Fruit fly (Drosophila melanogaster): ENCODE data around the gene YL-1.

YL-1 gene

dm6 chr2L:10989162-10989561, 18.9 kb downstream of the YL-1 start, which contains the start of gene TTLL4A (continued):
- TF ChIP-seq ham (GFP tag; IDR thresholded peaks at IDR 0.05) (no peak), ash1 (GFP tag; optimal IDR thresholded peaks at IDR 0.05) (no peak)

dm6 chr2L:11001376-11002122, 31.3 kb downstream of the YL-1 start, which contains the start of the genes aub and lectin-33A:
Gene aub, minus strand, starts transcription at chr2L:11001476.
Gene lectin-33A, plus strand, starts transcription at chr2L:11002072.
- TF ChIP-seq fd64A (GFP tag; optimal IDR thresholded peaks at IDR 0.05) (no peak), CG30020 (tag; optimal IDR thresholded peaks at IDR 0.05) (peak; percentile 59)

- TF ChIP-seq Aef1 (GFP tag; IDR thresholded peaks at IDR 0.05) = no peak
- no peak; the same call in 1 of the 2 replicates for TF ChIP-seq CG5953 (GFP tag; IDR thresholded peaks at IDR 0.05)
- no peak for TF ChIP-seq mirr (GFP tag; optimal IDR thresholded peaks at IDR 0.05)
- no peak; the same call in 1 of the 2 replicates for TF ChIP-seq CG10959 (GFP tag; IDR thresholded peaks at IDR 0.05)
- TF ChIP-seq fd96Cb (tag; optimal IDR thresholded peaks at IDR 0.05) = no peak
- peak; percentile 92 for TF ChIP-seq otp (GFP tag; IDR thresholded peaks at IDR 0.05)
- peak; percentile 49 for TF ChIP-seq dmrt11E (tag; optimal IDR thresholded peaks at IDR 0.05)
- no peak for TF ChIP-seq tx (GFP tag; optimal IDR thresholded peaks at IDR 0.05)
- no peak for TF ChIP-seq bbx (GFP tag; IDR thresholded peaks at IDR 0.05; ENCODE audit: partially characterized antibody)
- TF ChIP-seq CG12659 (GFP tag; optimal IDR thresholded peaks at IDR 0.05) = peak; percentile 83
- peak; percentile 84 for TF ChIP-seq sens-2 (GFP tag; IDR thresholded peaks at IDR 0.05)
- TF ChIP-seq fu2 (GFP tag; optimal IDR thresholded peaks at IDR 0.05) = no peak
- peak; percentile 74 for TF ChIP-seq Max (GFP tag; optimal IDR thresholded peaks at IDR 0.05)
- TF ChIP-seq so (GFP tag; IDR thresholded peaks at IDR 0.05) = no peak
- TF ChIP-seq HLH3B (GFP tag; IDR thresholded peaks at IDR 0.05) = no peak; the same call in 1 of the 2 replicates
- TF ChIP-seq Nf-YC (tag; optimal IDR thresholded peaks at IDR 0.05) = no peak
- TF ChIP-seq dpn (GFP tag; optimal IDR thresholded peaks at IDR 0.05) = peak in 1 of 2 experiments; percentile 71
- peak; percentile 99 for TF ChIP-seq MESR4 (GFP tag; optimal IDR thresholded peaks at IDR 0.05)
- no peak for TF ChIP-seq lab (GFP tag; optimal IDR thresholded peaks at IDR 0.05)
- no peak for TF ChIP-seq Oli (tag; optimal IDR thresholded peaks at IDR 0.05)
- peak; percentile 47 for TF ChIP-seq CTCF (GFP tag; optimal IDR thresholded peaks at IDR 0.05)
- no peak for TF ChIP-seq CG6272 (GFP tag; IDR thresholded peaks at IDR 0.05)
- 0 out of 2 replicates have a peak, but pooled peaks have one; percentile 6 for TF ChIP-seq Xrp1 (GFP tag; IDR thresholded peaks at IDR 0.05)
- TF ChIP-seq dan (GFP tag; IDR thresholded peaks at IDR 0.05) = no peak
- peak; percentile 19 for TF ChIP-seq Dp (GFP tag; optimal IDR thresholded peaks at IDR 0.05)
- TF ChIP-seq CG42726 (GFP tag; IDR thresholded peaks at IDR 0.05; ENCODE audit: partially characterized antibody) = no peak
- TF ChIP-seq esg (GFP tag; conservative IDR thresholded peaks at IDR 0.05) = no peak
- no peak for TF ChIP-seq cad (GFP tag; optimal IDR thresholded peaks at IDR 0.05)
- TF ChIP-seq CG15514 (GFP tag; optimal IDR thresholded peaks at IDR 0.05) = peak; percentile 82
- no peak for TF ChIP-seq CoRest (tag; optimal IDR thresholded peaks at IDR 0.05)
- TF ChIP-seq klu (GFP tag; IDR thresholded peaks at IDR 0.05) = no peak
- TF ChIP-seq org-1 (GFP tag; optimal IDR thresholded peaks at IDR 0.05) = peak; percentile 68
- TF ChIP-seq dmrt99B (tag; optimal IDR thresholded peaks at IDR 0.05) = no peak
- no peak for TF ChIP-seq kni (GFP tag; optimal IDR thresholded peaks at IDR 0.05)
- peak; percentile 73 for TF ChIP-seq salm (tag; optimal IDR thresholded peaks at IDR 0.05)
- TF ChIP-seq Dad (GFP tag; optimal IDR thresholded peaks at IDR 0.05) = peak; percentile 13
- no peak for TF ChIP-seq CG6791 (GFP tag; IDR thresholded peaks at IDR 0.05; ENCODE audit: partially characterized antibody)
- TF ChIP-seq CG16863 (GFP tag; optimal IDR thresholded peaks at IDR 0.05) = no peak
- TF ChIP-seq CG2889 (GFP tag; IDR thresholded peaks at IDR 0.05) = no peak
- no peak for TF ChIP-seq Gug (GFP tag; IDR thresholded peaks at IDR 0.05)
- TF ChIP-seq CG7357 (GFP tag; IDR thresholded peaks at IDR 0.05) = 0 out of 3 replicates have a peak, but pooled peaks have one; percentile 25
These were observed 33.9 kb downstream of the YL-1 start, which contains the start of gene RpL9 for dm6 chr2L:11003925-11004673. Gene RpL9, minus strand, starts transcription at chr2L:11004189.
